Worm (Caenorhabditis elegans): ENCODE data around the gene Y55H10A.2.

ce11 chrIV:3363221-3363620 lies at the start of gene Y55H10A.2:
- TF ChIP-seq ref-1 (GFP tag; conservative IDR thresholded peaks at IDR 0.05): no peak
- TF ChIP-seq tab-1 (GFP tag; IDR thresholded peaks at IDR 0.05): no peak
- no peak for TF ChIP-seq med-1 (GFP tag; optimal IDR thresholded peaks at IDR 0.05; ENCODE audit: insufficient read depth)
- no peak for TF ChIP-seq flt-1 (GFP tag; IDR thresholded peaks at IDR 0.05)
- TF ChIP-seq cog-1 (tag; optimal IDR thresholded peaks at IDR 0.05): no peak
- TF ChIP-seq ztf-23 (GFP tag; IDR thresholded peaks at IDR 0.05): no peak

Data from whole organism, midembryonic.